Worm (Caenorhabditis elegans): ENCODE measurements around the gene F56D5.6.

F56D5.6 gene

ce11 chrIV:9432327-9432726 is 30.6 kb downstream of the F56D5.6 start:
- no peak for TF ChIP-seq snpc-1.1 (tag; optimal IDR thresholded peaks at IDR 0.05; ENCODE audit: insufficient read depth)
- no peak for TF ChIP-seq ceh-58 (GFP tag; IDR thresholded peaks at IDR 0.05)
- no peak for TF ChIP-seq snpc-4 (GFP tag; optimal IDR thresholded peaks at IDR 0.05)
- TF ChIP-seq snpc-4 (tag; optimal IDR thresholded peaks at IDR 0.05), result no peak
- TF ChIP-seq T07F8.4 (tag; optimal IDR thresholded peaks at IDR 0.05), result no peak
- TF ChIP-seq snpc-1.3 (tag; optimal IDR thresholded peaks at IDR 0.05; ENCODE audit: insufficient read depth), result no peak
- no peak for TF ChIP-seq B0035.1 (tag; optimal IDR thresholded peaks at IDR 0.05)
- TF ChIP-seq die-1 (tag; optimal IDR thresholded peaks at IDR 0.05), result no peak
- TF ChIP-seq ztf-3 (GFP tag; optimal IDR thresholded peaks at IDR 0.05), result no peak
- no peak for TF ChIP-seq ama-1 (optimal IDR thresholded peaks at IDR 0.05)
- no peak for TF ChIP-seq ama-1 (GFP tag; optimal IDR thresholded peaks at IDR 0.05)
- no peak for TF ChIP-seq nhr-27 (tag; optimal IDR thresholded peaks at IDR 0.05)
- TF ChIP-seq gei-17 (GFP tag; optimal IDR thresholded peaks at IDR 0.05), result no peak
- TF ChIP-seq repo-1 (tag; optimal IDR thresholded peaks at IDR 0.05), result no peak
- TF ChIP-seq rpc-1 (optimal IDR thresholded peaks at IDR 0.05), result no peak
- no peak for TF ChIP-seq rpc-1 (tag; optimal IDR thresholded peaks at IDR 0.05)
- no peak for TF ChIP-seq F23B12.7 (tag; optimal IDR thresholded peaks at IDR 0.05; ENCODE audit: insufficient read depth)
- TF ChIP-seq lir-1 (GFP tag; conservative IDR thresholded peaks at IDR 0.05), result no peak

- TF ChIP-seq lsl-1 (GFP tag; optimal IDR thresholded peaks at IDR 0.05) (peak; percentile 6), K11D2.4 (GFP tag; IDR thresholded peaks at IDR 0.05) (no peak), ceh-91 (GFP tag; IDR thresholded peaks at IDR 0.05) (no peak), lin-26 (GFP tag; IDR thresholded peaks at IDR 0.05) (peak; percentile 76), C17E4.6 (GFP tag; IDR thresholded peaks at IDR 0.05) (no peak), T26A5.8 (tag; optimal IDR thresholded peaks at IDR 0.05) (no peak), nhr-27 (tag; optimal IDR thresholded peaks at IDR 0.05) (no peak), Y79H2A.3 (GFP tag; conservative IDR thresholded peaks at IDR 0.05) (no peak), T07F8.4 (tag; optimal IDR thresholded peaks at IDR 0.05) (no peak), mcd-1 (GFP tag; IDR thresholded peaks at IDR 0.05) (no peak), ztf-6 (GFP tag; IDR thresholded peaks at IDR 0.05) (no peak), ztf-22 (GFP tag; optimal IDR thresholded peaks at IDR 0.05) (no peak), sptf-2 (GFP tag; optimal IDR thresholded peaks at IDR 0.05) (no peak), gei-17 (GFP tag; optimal IDR thresholded peaks at IDR 0.05) (peak; percentile 32), attf-3 (GFP tag; conservative IDR thresholded peaks at IDR 0.05) (no peak), madf-6 (GFP tag; IDR thresholded peaks at IDR 0.05) (no peak), hlh-26 (GFP tag; conservative IDR thresholded peaks at IDR 0.05) (no peak), tbp1 (GFP tag; optimal IDR thresholded peaks at IDR 0.05) (no peak), ztf-25 (GFP tag; IDR thresholded peaks at IDR 0.05) (no peak), ceh-58 (GFP tag; IDR thresholded peaks at IDR 0.05) (no peak), bed-2 (GFP tag; IDR thresholded peaks at IDR 0.05) (no peak), F37B4.10 (GFP tag; IDR thresholded peaks at IDR 0.05) (no peak), ceh-79 (tag; optimal IDR thresholded peaks at IDR 0.05) (no peak), tlf-1 (GFP tag; optimal IDR thresholded peaks at IDR 0.05) (peak; percentile 86), rpc-1 (optimal IDR thresholded peaks at IDR 0.05) (no peak), rpc-1 (tag; optimal IDR thresholded peaks at IDR 0.05) (no peak), F39B2.1 (GFP tag; IDR thresholded peaks at IDR 0.05) (no peak), ceh-100 (GFP tag; IDR thresholded peaks at IDR 0.05) (no peak), F57A8.1 (GFP tag; optimal IDR thresholded peaks at IDR 0.05) (no peak), ztf-26 (tag; optimal IDR thresholded peaks at IDR 0.05) (peak; percentile 57), pha-4 (tag; optimal IDR thresholded peaks at IDR 0.05) (no peak), lir-1 (GFP tag; conservative IDR thresholded peaks at IDR 0.05) (no peak), nfya-1 (tag; optimal IDR thresholded peaks at IDR 0.05; ENCODE audit: borderline replicate concordance, insufficient read depth) (no peak), unc-130 (GFP tag; optimal IDR thresholded peaks at IDR 0.05) (no peak), ZK185.1 (tag; optimal IDR thresholded peaks at IDR 0.05; ENCODE audit: poor library complexity, severe bottlenecking) (peak; percentile 17), snpc-1.3 (tag; optimal IDR thresholded peaks at IDR 0.05; ENCODE audit: insufficient read depth) (peak; percentile 24), repo-1 (tag; optimal IDR thresholded peaks at IDR 0.05) (peak; percentile 92), lag-1 (GFP tag; IDR thresholded peaks at IDR 0.05) (no peak), unc-62 (GFP tag; optimal IDR thresholded peaks at IDR 0.05) (no peak)
Measured at ce11 chrIV:9438753-9439152, 37.0 kb downstream of the F56D5.6 start.

Data from whole organism, young adult.